Worm (Caenorhabditis elegans): Measurements from ENCODE around the gene C09G5.7.

- no peak for TF ChIP-seq W03F9.2 (tag; optimal IDR thresholded peaks at IDR 0.05)
- TF ChIP-seq him-1 (tag; optimal IDR thresholded peaks at IDR 0.05), result no peak
- no peak for TF ChIP-seq dao-5 (tag; optimal IDR thresholded peaks at IDR 0.05)
Measured at ce11 chrII:10759425-10759824, 44.7 kb downstream of the C09G5.7 start.

Data from whole organism, L4/young adult.